Fruit fly (Drosophila melanogaster) S2 (cell line): ENCODE measurements around the gene Npc2e.

Experiments used
- CG8478 ChIP-seq: fragments of >200 bp; optimal IDR thresholded peaks from 2 replicates; lab custom pipeline; 2018
- CTCF ChIP-seq, 2 experiments: fragments of >200 bp; optimal IDR thresholded peaks; 2 replicates each; lab custom pipeline; 2018

The Npc2e gene

dm6 chr3R:10087206-10087927 lies 34.2 kb downstream of the Npc2e start:
- peak; percentile 41 for TF ChIP-seq CG8478 (lab: Kevin White, UChicago)
- TF ChIP-seq CTCF (optimal IDR thresholded peaks at IDR 0.05; lab: Kevin White, UChicago), result no peak

dm6 chr3R:10089171-10089664 lies 36.1 kb downstream of the Npc2e start:
- no peak for TF ChIP-seq CG8478 (lab: Kevin White, UChicago)
- no peak for TF ChIP-seq CTCF (optimal IDR thresholded peaks at IDR 0.05; lab: Kevin White, UChicago)

dm6 chr3R:10090906-10091305 lies 37.8 kb downstream of the Npc2e start:
- TF ChIP-seq CTCF (optimal IDR thresholded peaks at IDR 0.05; lab: Kevin White, UChicago) (no peak), CG8478 (lab: Kevin White, UChicago) (no peak)

- TF ChIP-seq CTCF (optimal IDR thresholded peaks at IDR 0.05; lab: Kevin White, UChicago) (no peak), CG8478 (lab: Kevin White, UChicago) (no peak)
Observed at dm6 chr3R:10091513-10091912, 38.4 kb downstream of the Npc2e start.

dm6 chr3R:10093252-10094030 lies 40.3 kb downstream of the Npc2e start:
- TF ChIP-seq CG8478 (lab: Kevin White, UChicago) (peak; percentile 26), CTCF (optimal IDR thresholded peaks at IDR 0.05; lab: Kevin White, UChicago) (no peak)

dm6 chr3R:10095052-10095451 lies 41.9 kb downstream of the Npc2e start:
- TF ChIP-seq CG8478 (lab: Kevin White, UChicago) (no peak), CTCF (optimal IDR thresholded peaks at IDR 0.05; lab: Kevin White, UChicago) (no peak)

- TF ChIP-seq CG8478 (lab: Kevin White, UChicago) (no peak), CTCF (optimal IDR thresholded peaks at IDR 0.05; lab: Kevin White, UChicago) (no peak)
Observed at dm6 chr3R:10095765-10096164, 42.6 kb downstream of the Npc2e start.

dm6 chr3R:10097531-10098295 lies 44.6 kb downstream of the Npc2e start:
- TF ChIP-seq CG8478 (lab: Kevin White, UChicago) (no peak), CTCF (optimal IDR thresholded peaks at IDR 0.05; lab: Kevin White, UChicago) (no peak)

- TF ChIP-seq CTCF (optimal IDR thresholded peaks at IDR 0.05; lab: Kevin White, UChicago) (no peak), CG8478 (lab: Kevin White, UChicago) (no peak)
Observed at dm6 chr3R:10098296-10098675, 45.2 kb downstream of the Npc2e start.

- no peak for TF ChIP-seq CTCF (optimal IDR thresholded peaks at IDR 0.05; lab: Kevin White, UChicago)
- no peak for TF ChIP-seq CG8478 (lab: Kevin White, UChicago)
Observed at dm6 chr3R:10099401-10099848, 46.3 kb downstream of the Npc2e start.

- TF ChIP-seq CTCF (optimal IDR thresholded peaks at IDR 0.05; lab: Kevin White, UChicago), result peak; percentile 77 to 78
- TF ChIP-seq CG8478 (lab: Kevin White, UChicago), result no peak
Observed at dm6 chr3R:10100498-10101196, 47.5 kb downstream of the Npc2e start.
